Worm (Caenorhabditis elegans) whole organism, L2 larva: Measurements from ENCODE around the gene pir-2.
"Not testable (repeated sequence)": the region's sequence is repeated elsewhere in the genome, so short reads cannot be mapped to it uniquely, and the experiment has no call there.

Experiments used
- C34F6.9 ChIP-seq: fragments of 150-350 bp; optimal IDR thresholded peaks from 2 replicates; lab custom pipeline; 2014; ENCODE audit warnings: missing biosample characterization, missing genetic modification characterization
- F13H6.1 ChIP-seq: sonication (generic microtip); optimal IDR thresholded peaks from 2 replicates; lab custom pipeline; 2016; ENCODE audit warnings: missing genetic modification characterization, missing compliant biosample characterization
- R02D3.7 ChIP-seq: fragments of 150-350 bp; optimal IDR thresholded peaks from 2 replicates; lab custom pipeline; 2014; ENCODE audit warnings: missing biosample characterization, missing genetic modification characterization
- Y55F3AM.14 ChIP-seq: fragments of 200-800 bp; sonication (Bioruptor generic); optimal IDR thresholded peaks from 2 replicates; lab custom pipeline; 2018; ENCODE audit warnings: mild to moderate bottlenecking, missing genetic modification characterization, missing compliant biosample characterization
- ZK546.5 ChIP-seq: sonication (generic microtip); optimal IDR thresholded peaks from 2 replicates; lab custom pipeline; 2017; ENCODE audit warnings: missing biosample characterization, missing genetic modification characterization
- alr-1 ChIP-seq: fragments of 150-350 bp; optimal IDR thresholded peaks from 2 replicates; lab custom pipeline; 2014; ENCODE audit warnings: missing biosample characterization, missing genetic modification characterization
- ama-1 ChIP-seq: fragments of 150-350 bp; optimal IDR thresholded peaks from 2 replicates; lab custom pipeline; 2018; ENCODE audit warnings: inconsistent platforms
- blmp-1 ChIP-seq: sonication (generic microtip); optimal IDR thresholded peaks from 2 replicates; lab custom pipeline; 2017; ENCODE audit warnings: missing genetic modification characterization, mild to moderate bottlenecking, missing compliant biosample characterization, antibody characterized with exemption, moderate library complexity; ENCODE audit not compliant: insufficient read depth
- ceh-16 ChIP-seq: fragments of 150-350 bp; optimal IDR thresholded peaks from 2 replicates; lab custom pipeline; 2014; ENCODE audit warnings: missing biosample characterization, missing genetic modification characterization
- ceh-82 ChIP-seq: fragments of 150-350 bp; optimal IDR thresholded peaks from 2 replicates; lab custom pipeline; 2014; ENCODE audit warnings: missing biosample characterization, missing genetic modification characterization
- crh-2 ChIP-seq: sonication (generic microtip); optimal IDR thresholded peaks from 2 replicates; lab custom pipeline; 2017; ENCODE audit warnings: missing biosample characterization, missing genetic modification characterization
- dmd-4 ChIP-seq: sonication (generic microtip); optimal IDR thresholded peaks from 2 replicates; lab custom pipeline; 2017; ENCODE audit warnings: missing biosample characterization, missing genetic modification characterization
- egl-27 ChIP-seq: sonication (generic microtip); optimal IDR thresholded peaks from 3 replicates; lab custom pipeline; 2017; ENCODE audit warnings: missing biosample characterization, missing genetic modification reagents, missing genetic modification characterization
- elt-1 ChIP-seq: fragments of 150-350 bp; optimal IDR thresholded peaks from 2 replicates; lab custom pipeline; 2014; ENCODE audit warnings: missing biosample characterization, missing genetic modification characterization
- elt-3 ChIP-seq: sonication (generic microtip); optimal IDR thresholded peaks from 2 replicates; lab custom pipeline; 2017; ENCODE audit warnings: missing biosample characterization, missing genetic modification characterization
- fos-1 ChIP-seq: fragments of 150-350 bp; optimal IDR thresholded peaks from 2 replicates; lab custom pipeline; 2014; ENCODE audit warnings: missing biosample characterization, missing genetic modification characterization
- lin-11 ChIP-seq: fragments of 150-350 bp; sonication (generic microtip); optimal IDR thresholded peaks from 2 replicates; lab custom pipeline; 2014; ENCODE audit warnings: missing biosample characterization, missing genetic modification characterization, inconsistent platforms, mixed read lengths
- lin-13 ChIP-seq: fragments of 150-350 bp; optimal IDR thresholded peaks from 2 replicates; lab custom pipeline; 2014; ENCODE audit warnings: missing biosample characterization, missing genetic modification reagents, missing genetic modification characterization
- lin-39 ChIP-seq: fragments of 150-350 bp; optimal IDR thresholded peaks from 2 replicates; lab custom pipeline; 2014; ENCODE audit warnings: missing biosample characterization, missing genetic modification reagents, missing genetic modification characterization
- lsy-2 ChIP-seq, 2 experiments: fragments of 150-350 bp in 1 of 2; sonication (generic microtip) in 1 of 2; optimal IDR thresholded peaks; 2 replicates each; lab custom pipeline; 2014 to 2017; ENCODE audit warnings: missing biosample characterization in 2 of 2, missing genetic modification characterization in 2 of 2
- mab-5 ChIP-seq: fragments of 150-350 bp; optimal IDR thresholded peaks from 2 replicates; lab custom pipeline; 2014; ENCODE audit warnings: missing biosample characterization, missing genetic modification characterization
- mbf-1 ChIP-seq: sonication (generic microtip); optimal IDR thresholded peaks from 2 replicates; lab custom pipeline; 2017; ENCODE audit warnings: missing biosample characterization, missing genetic modification characterization
- mdl-1 ChIP-seq, 2 experiments: fragments of 150-350 bp in 1 of 2; sonication (generic microtip) in 1 of 2; optimal IDR thresholded peaks; 2 replicates each; lab custom pipeline; 2017; ENCODE audit warnings: missing biosample characterization in 2 of 2, missing genetic modification characterization in 2 of 2
- nhr-10 ChIP-seq: sonication (generic microtip); optimal IDR thresholded peaks from 2 replicates; lab custom pipeline; 2017; ENCODE audit warnings: missing biosample characterization, missing genetic modification characterization
- nhr-11 ChIP-seq: fragments of 150-350 bp; optimal IDR thresholded peaks from 2 replicates; lab custom pipeline; 2014; ENCODE audit warnings: missing biosample characterization, missing genetic modification characterization
- nhr-12 ChIP-seq: fragments of 150-350 bp; optimal IDR thresholded peaks from 2 replicates; lab custom pipeline; 2014; ENCODE audit warnings: missing biosample characterization, missing genetic modification characterization
- nhr-129 ChIP-seq: fragments of 150-350 bp; optimal IDR thresholded peaks from 2 replicates; lab custom pipeline; 2014; ENCODE audit warnings: missing biosample characterization, missing genetic modification characterization
- nhr-23 ChIP-seq: fragments of 150-350 bp; optimal IDR thresholded peaks from 2 replicates; lab custom pipeline; 2014; ENCODE audit warnings: missing biosample characterization, missing genetic modification reagents, missing genetic modification characterization
- nhr-237 ChIP-seq: fragments of 150-350 bp; optimal IDR thresholded peaks from 2 replicates; lab custom pipeline; 2014; ENCODE audit warnings: missing biosample characterization, missing genetic modification characterization
- nhr-25 ChIP-seq: fragments of 150-350 bp; sonication (generic microtip); optimal IDR thresholded peaks from 3 replicates; lab custom pipeline; 2014; ENCODE audit warnings: missing biosample characterization, missing genetic modification characterization
- nhr-6 ChIP-seq: fragments of 150-350 bp; optimal IDR thresholded peaks from 2 replicates; lab custom pipeline; 2014; ENCODE audit warnings: missing biosample characterization, missing genetic modification characterization
- nhr-77 ChIP-seq: fragments of 150-350 bp; optimal IDR thresholded peaks from 2 replicates; lab custom pipeline; 2014; ENCODE audit warnings: missing biosample characterization, missing genetic modification characterization
- peb-1 ChIP-seq: fragments of 150-350 bp; optimal IDR thresholded peaks from 2 replicates; lab custom pipeline; 2014; ENCODE audit warnings: missing biosample characterization, missing genetic modification characterization
- sem-4 ChIP-seq: fragments of 150-350 bp; optimal IDR thresholded peaks from 2 replicates; lab custom pipeline; 2014; ENCODE audit warnings: missing biosample characterization, missing genetic modification reagents, missing genetic modification characterization
- skn-1 ChIP-seq: sonication (generic microtip); optimal IDR thresholded peaks from 2 replicates; lab custom pipeline; 2017; ENCODE audit warnings: missing biosample characterization, missing genetic modification characterization
- sma-3 ChIP-seq: sonication (generic microtip); optimal IDR thresholded peaks from 2 replicates; lab custom pipeline; 2016; ENCODE audit warnings: missing genetic modification reagents, missing genetic modification characterization, missing compliant biosample characterization
- sma-9 ChIP-seq, 2 experiments: fragments of 150-350 bp in 1 of 2; sonication (generic microtip) in 1 of 2; optimal IDR thresholded peaks; 2 replicates each; lab custom pipeline; 2014 to 2016; ENCODE audit warnings: missing genetic modification characterization in 2 of 2, mild to moderate bottlenecking in 1 of 2, missing biosample characterization in 1 of 2, missing compliant biosample characterization in 1 of 2, missing genetic modification reagents in 1 of 2, moderate library complexity in 1 of 2
- snpc-4 ChIP-seq: fragments of 150-350 bp; optimal IDR thresholded peaks from 2 replicates; lab custom pipeline; 2014; ENCODE audit warnings: missing biosample characterization, missing genetic modification characterization
- unc-39 ChIP-seq: fragments of 150-350 bp; optimal IDR thresholded peaks from 2 replicates; lab custom pipeline; 2014; ENCODE audit warnings: missing biosample characterization, missing genetic modification characterization
- unc-55 ChIP-seq: fragments of 150-350 bp; sonication (generic microtip); optimal IDR thresholded peaks from 3 replicates; lab custom pipeline; 2014; ENCODE audit warnings: missing biosample characterization, missing genetic modification reagents, missing genetic modification characterization
- unc-62 ChIP-seq: fragments of 150-350 bp; optimal IDR thresholded peaks from 2 replicates; lab custom pipeline; 2014; ENCODE audit warnings: missing biosample characterization, missing genetic modification reagents, missing genetic modification characterization
- zag-1 ChIP-seq: fragments of 150-350 bp; optimal IDR thresholded peaks from 2 replicates; lab custom pipeline; 2014; ENCODE audit warnings: missing biosample characterization, missing genetic modification characterization
- ztf-1 ChIP-seq: fragments of 200-800 bp; sonication (Bioruptor generic); conservative IDR thresholded peaks from 2 replicates; pipeline ENCODE4 v1.3.6; 2022; ENCODE audit warnings: missing genetic modification characterization, missing compliant biosample characterization
- ztf-11 ChIP-seq: sonication (generic microtip); optimal IDR thresholded peaks from 2 replicates; lab custom pipeline; 2017; ENCODE audit warnings: missing biosample characterization, missing genetic modification characterization
- ztf-4 ChIP-seq: fragments of 150-350 bp; optimal IDR thresholded peaks from 2 replicates; lab custom pipeline; 2014; ENCODE audit warnings: missing biosample characterization, missing genetic modification characterization

The pir-2 gene

DNA sequence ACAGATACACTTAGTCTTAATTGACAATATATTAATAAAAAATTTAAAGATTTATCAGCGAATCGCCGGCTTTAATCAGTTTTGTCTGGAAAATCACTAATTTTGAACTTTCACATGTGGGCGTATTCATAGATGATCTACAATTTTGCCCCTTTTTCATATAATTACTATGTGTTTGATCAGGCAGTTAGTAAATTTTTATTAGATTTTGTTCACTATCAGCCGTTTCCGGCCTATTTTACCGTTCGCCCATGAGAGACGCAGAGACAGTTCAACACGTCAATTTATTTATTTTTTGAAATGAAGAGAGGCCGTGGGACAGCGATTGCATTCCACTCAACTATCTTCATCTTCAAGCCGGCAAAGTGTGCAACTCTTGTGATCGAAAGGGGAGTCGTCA is 23.2 kb downstream of the pir-2 start, which contains the start of gene T26G10.4:
Gene T26G10.4, plus strand, starts transcription at position 301 of the 400 bp plus-strand sequence.
- TF ChIP-seq sma-9 (GFP tag; optimal IDR thresholded peaks at IDR 0.05; lab: Kevin White, UChicago); sma-9 (tag; optimal IDR thresholded peaks at IDR 0.05; lab: Kevin White, UChicago); mbf-1 (tag; lab: Kevin White, UChicago); crh-2 (tag; lab: Kevin White, UChicago): not testable (repeated sequence)

DNA sequence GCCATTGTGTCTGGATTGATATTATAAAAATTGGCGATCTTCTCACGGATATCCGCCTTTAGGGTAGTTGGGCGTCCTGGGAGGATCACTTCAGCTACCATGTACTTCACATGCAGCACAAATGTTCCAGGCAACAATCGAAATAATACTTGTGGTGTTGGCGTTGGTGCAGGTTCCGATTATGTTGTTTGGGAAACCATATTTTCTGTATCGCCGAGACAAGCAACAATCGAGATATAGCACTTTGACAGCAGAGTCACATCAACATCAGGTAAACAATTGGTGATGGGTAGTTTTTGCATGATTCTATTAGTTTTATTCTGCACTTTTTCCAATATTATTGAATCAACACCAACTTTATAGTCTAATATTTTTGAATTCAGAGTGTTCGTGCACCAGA is 30.1 kb downstream of the pir-2 start, which contains the start of gene T26G10.3:
Gene T26G10.3, minus strand, starts transcription at position 101 of the 400 bp plus-strand sequence.
- TF ChIP-seq ztf-4 (tag; lab: Kevin White, UChicago), result no peak
- TF ChIP-seq lin-39 (tag; lab: Kevin White, UChicago), result no peak
- TF ChIP-seq sma-3 (GFP tag; lab: Kevin White, UChicago), result no peak
- no peak for TF ChIP-seq ceh-82 (tag; lab: Kevin White, UChicago)
- TF ChIP-seq unc-55 (GFP tag; lab: Kevin White, UChicago), result no peak
- TF ChIP-seq ZK546.5 (tag; lab: Kevin White, UChicago), result no peak
- no peak for TF ChIP-seq ama-1 (lab: Kevin White, UChicago)
- no peak for TF ChIP-seq nhr-10 (tag; lab: Kevin White, UChicago)
- TF ChIP-seq snpc-4 (tag; lab: Kevin White, UChicago), result no peak
- no peak for TF ChIP-seq lin-11
- no peak for TF ChIP-seq dmd-4
- TF ChIP-seq C34F6.9, result no peak
- TF ChIP-seq nhr-11 (tag; lab: Kevin White, UChicago), result no peak
- TF ChIP-seq egl-27, result no peak
- TF ChIP-seq nhr-6 (tag; lab: Kevin White, UChicago), result no peak
- TF ChIP-seq ztf-1 (GFP tag; lab: Robert Waterston, UW), result no peak
- TF ChIP-seq nhr-23 (tag; lab: Kevin White, UChicago), result no peak
- TF ChIP-seq mbf-1 (tag; lab: Kevin White, UChicago), result no peak
- TF ChIP-seq zag-1 (tag; lab: Kevin White, UChicago), result no peak
- TF ChIP-seq nhr-77 (tag; lab: Kevin White, UChicago), result no peak

DNA sequence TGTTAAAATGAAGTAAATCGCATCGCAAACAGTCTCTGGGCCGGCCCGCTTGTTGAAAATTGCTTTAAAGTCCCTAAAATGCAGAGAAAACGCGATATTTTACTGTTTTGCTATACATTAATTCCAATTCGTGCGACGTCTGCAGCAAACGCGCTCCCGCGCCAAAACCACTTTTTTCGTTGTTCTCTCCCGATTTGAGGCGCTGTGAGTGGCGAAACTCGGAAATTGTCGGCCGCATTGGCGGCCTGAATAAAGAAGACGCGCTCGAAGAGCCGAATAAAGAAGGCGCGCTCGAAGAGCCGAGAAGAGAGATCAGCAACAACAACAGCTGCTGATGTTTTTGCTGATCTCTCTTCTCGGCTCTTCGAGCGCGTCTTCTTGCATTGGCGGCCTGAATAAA is 35.1 kb downstream of the pir-2 start:
- peak; percentile 92 for TF ChIP-seq snpc-4 (tag; lab: Kevin White, UChicago)
- peak; percentile 48 for TF ChIP-seq unc-55 (GFP tag; lab: Kevin White, UChicago)

DNA sequence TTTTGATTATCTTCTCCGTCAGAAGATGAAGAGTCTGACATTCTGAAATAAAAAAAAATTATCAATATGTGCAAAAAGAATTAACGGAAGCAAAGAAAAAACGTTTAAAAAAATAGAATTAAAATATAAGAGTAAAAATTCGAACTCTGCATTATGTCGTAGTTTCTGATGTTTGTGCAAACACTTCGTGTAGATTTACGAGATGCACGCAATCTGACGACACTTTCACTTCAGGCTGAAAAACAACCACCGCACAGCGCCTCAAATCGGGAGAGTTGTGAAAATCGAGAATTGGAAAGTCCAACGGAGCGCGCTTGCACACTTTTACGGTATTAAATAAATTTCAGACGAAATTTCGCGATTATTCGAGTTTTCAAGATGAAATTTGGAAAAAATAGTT is 36.8 kb downstream of the pir-2 start, which contains the start of gene T26G10.1:
Gene T26G10.1, minus strand, starts transcription at position 42 of the 400 bp plus-strand sequence.
- TF ChIP-seq mdl-1 (tag; optimal IDR thresholded peaks at IDR 0.05; lab: Kevin White, UChicago) (no peak), ztf-4 (tag; lab: Kevin White, UChicago) (no peak), nhr-25 (peak; percentile 72), nhr-237 (tag; lab: Kevin White, UChicago) (no peak), sma-3 (GFP tag; lab: Kevin White, UChicago) (peak; percentile 67), lin-39 (tag; lab: Kevin White, UChicago) (no peak), lin-13 (GFP tag; lab: Kevin White, UChicago) (peak; percentile 68), nhr-10 (tag; lab: Kevin White, UChicago) (no peak), fos-1 (no peak), nhr-23 (tag; lab: Kevin White, UChicago) (no peak), Y55F3AM.14 (GFP tag; lab: Kevin White, UChicago) (no peak), ama-1 (lab: Kevin White, UChicago) (no peak), dmd-4 (no peak), unc-39 (tag; lab: Kevin White, UChicago) (no peak), mbf-1 (tag; lab: Kevin White, UChicago) (no peak), elt-3 (tag; lab: Kevin White, UChicago) (no peak), ztf-1 (GFP tag; lab: Robert Waterston, UW) (no peak), nhr-12 (no peak), F13H6.1 (tag; lab: Kevin White, UChicago) (peak; percentile 68), ztf-11 (no peak), lsy-2 (tag; optimal IDR thresholded peaks at IDR 0.05; lab: Kevin White, UChicago) (peak; percentile 75 to 91), skn-1 (no peak), unc-62 (GFP tag; lab: Kevin White, UChicago) (no peak), nhr-129 (tag; lab: Kevin White, UChicago) (peak; percentile 21), nhr-77 (tag; lab: Kevin White, UChicago) (no peak), blmp-1 (tag; lab: Kevin White, UChicago) (peak; percentile 83), R02D3.7 (tag; lab: Kevin White, UChicago) (peak; percentile 92), C34F6.9 (peak; percentile 36), peb-1 (tag; lab: Kevin White, UChicago) (no peak), sem-4 (tag; lab: Kevin White, UChicago) (peak; percentile 28), lin-11 (no peak), ZK546.5 (tag; lab: Kevin White, UChicago) (peak; percentile 3), elt-1 (tag; lab: Kevin White, UChicago) (no peak), ceh-16 (tag; lab: Kevin White, UChicago) (no peak), nhr-11 (tag; lab: Kevin White, UChicago) (no peak), mab-5 (peak; percentile 65), unc-55 (GFP tag; lab: Kevin White, UChicago) (peak; percentile 83), snpc-4 (tag; lab: Kevin White, UChicago) (peak; percentile 60), alr-1 (tag; lab: Kevin White, UChicago) (no peak)
